Worm (Caenorhabditis elegans) whole organism, young adult: ENCODE measurements around the gene mca-2.
"Not testable (repeated sequence)": the region's sequence is repeated elsewhere in the genome, so short reads cannot be mapped to it uniquely, and the experiment has no call there.

Experiments
- B0035.1 ChIP-seq: sonication (generic microtip); optimal IDR thresholded peaks from 2 replicates; lab custom pipeline; 2016; ENCODE audit warnings: missing genetic modification characterization, mild to moderate bottlenecking, missing compliant biosample characterization, missing genotype, missing genetic modification reagents
- C17E4.6 ChIP-seq: fragments of 200-800 bp; sonication (Bioruptor generic); IDR thresholded peaks from 2 replicates; pipeline ENCODE4 v1.3.6; 2022; ENCODE audit warnings: missing genetic modification reagents, missing genetic modification characterization, missing compliant biosample characterization
- F37B4.10 ChIP-seq: fragments of 200-800 bp; sonication (Bioruptor generic); IDR thresholded peaks from 2 replicates; pipeline ENCODE4 v1.3.6; 2022; ENCODE audit warnings: missing genetic modification characterization, missing compliant biosample characterization
- F39B2.1 ChIP-seq: fragments of 200-800 bp; sonication (Bioruptor generic); IDR thresholded peaks from 2 replicates; pipeline ENCODE4 v1.3.6; 2022; ENCODE audit warnings: missing genetic modification reagents, missing genetic modification characterization, missing compliant biosample characterization
- F57C9.4 ChIP-seq: sonication (generic microtip); optimal IDR thresholded peaks from 2 replicates; lab custom pipeline; 2017; ENCODE audit warnings: mild to moderate bottlenecking, missing genetic modification characterization, missing compliant biosample characterization
- T26A5.8 ChIP-seq: sonication (generic microtip); optimal IDR thresholded peaks from 2 replicates; lab custom pipeline; 2016; ENCODE audit warnings: missing genetic modification characterization, missing compliant biosample characterization
- ZK185.1 ChIP-seq: sonication (generic microtip); optimal IDR thresholded peaks from 2 replicates; lab custom pipeline; 2016; ENCODE audit warnings: mild to moderate bottlenecking, missing genetic modification characterization, missing compliant biosample characterization; ENCODE audit not compliant: poor library complexity, severe bottlenecking
- ama-1 ChIP-seq, 3 experiments: fragments of 150-350 bp in 1 of 3; sonication (generic microtip) in 2 of 3; optimal IDR thresholded peaks; 2 replicates each; lab custom pipeline; 2014 to 2018; ENCODE audit warnings: missing biosample characterization in 2 of 3, missing genetic modification characterization in 2 of 3, missing genetic modification reagents in 2 of 3
- ceh-58 ChIP-seq: fragments of 200-800 bp; sonication (Bioruptor generic); IDR thresholded peaks from 2 replicates; pipeline ENCODE4 v1.3.6; 2022; ENCODE audit warnings: missing genetic modification characterization, missing compliant biosample characterization
- dpff-1 ChIP-seq: sonication (generic microtip); optimal IDR thresholded peaks from 2 replicates; lab custom pipeline; 2017; ENCODE audit warnings: mild to moderate bottlenecking, missing genetic modification characterization, missing compliant biosample characterization
- dpl-1 ChIP-seq: fragments of 150-350 bp; optimal IDR thresholded peaks from 2 replicates; lab custom pipeline; 2014; ENCODE audit warnings: missing biosample characterization, missing genetic modification reagents, missing genetic modification characterization
- egl-18 ChIP-seq: fragments of 200-800 bp; sonication (Bioruptor generic); IDR thresholded peaks from 2 replicates; pipeline ENCODE4 v1.3.6; 2022; ENCODE audit warnings: missing genetic modification reagents, missing genetic modification characterization, missing compliant biosample characterization
- fkh-3 ChIP-seq: sonication (generic microtip); optimal IDR thresholded peaks from 2 replicates; lab custom pipeline; 2016; ENCODE audit warnings: mild to moderate bottlenecking, missing genetic modification characterization, missing compliant biosample characterization
- hmg-1.2 ChIP-seq: fragments of 200-800 bp; sonication (Bioruptor generic); IDR thresholded peaks from 2 replicates; pipeline ENCODE4 v1.3.6; 2022; ENCODE audit warnings: missing genetic modification reagents, missing genetic modification characterization, missing compliant biosample characterization
- hmg-20 ChIP-seq: fragments of 200-800 bp; sonication (Bioruptor generic); IDR thresholded peaks from 2 replicates; pipeline ENCODE4 v1.3.6; 2022; ENCODE audit warnings: missing genetic modification reagents, missing genetic modification characterization, missing compliant biosample characterization
- let-526 ChIP-seq: fragments of 200-800 bp; sonication (Bioruptor generic); IDR thresholded peaks from 2 replicates; pipeline ENCODE4 v1.3.6; 2022; ENCODE audit warnings: missing genetic modification reagents, missing genetic modification characterization, missing compliant biosample characterization
- lin-35 ChIP-seq, 3 experiments: fragments of 150-350 bp in 2 of 3; sonication (generic microtip) in 1 of 3; optimal IDR thresholded peaks; 2 replicates each; lab custom pipeline; 2014 to 2018; ENCODE audit warnings: missing biosample characterization in 3 of 3, missing genetic modification characterization in 3 of 3, missing genetic modification reagents in 3 of 3
- mcd-1 ChIP-seq: fragments of 200-800 bp; sonication (Bioruptor generic); IDR thresholded peaks from 2 replicates; pipeline ENCODE4 v1.3.6; 2022; ENCODE audit warnings: missing genetic modification reagents, missing genetic modification characterization, missing compliant biosample characterization
- mes-4 ChIP-seq: sonication (generic microtip); optimal IDR thresholded peaks from 2 replicates; lab custom pipeline; 2016; ENCODE audit warnings: missing genotype, missing genetic modification characterization, missing compliant biosample characterization
- nfya-1 ChIP-seq: sonication (generic microtip); optimal IDR thresholded peaks from 2 replicates; lab custom pipeline; 2017; ENCODE audit warnings: antibody characterized with exemption, missing compliant biosample characterization, missing genetic modification characterization, borderline replicate concordance; ENCODE audit not compliant: insufficient read depth
- nfyb-1 ChIP-seq: fragments of 200-800 bp; sonication (Bioruptor generic); IDR thresholded peaks from 2 replicates; pipeline ENCODE4 v1.3.6; 2022; ENCODE audit warnings: missing genetic modification reagents, missing genetic modification characterization, missing compliant biosample characterization
- nhr-120 ChIP-seq: fragments of 200-800 bp; sonication (Bioruptor generic); IDR thresholded peaks from 2 replicates; pipeline ENCODE4 v1.3.6; 2022; ENCODE audit warnings: missing genetic modification characterization, missing compliant biosample characterization
- nhr-179 ChIP-seq: sonication (generic microtip); optimal IDR thresholded peaks from 2 replicates; lab custom pipeline; 2016; ENCODE audit warnings: mild to moderate bottlenecking, missing genetic modification characterization, missing compliant biosample characterization
- nhr-27 ChIP-seq: fragments of 200-800 bp; sonication (Bioruptor generic); optimal IDR thresholded peaks from 2 replicates; lab custom pipeline; 2018; ENCODE audit warnings: mild to moderate bottlenecking, missing genetic modification characterization, moderate library complexity, missing compliant biosample characterization
- nhr-90 ChIP-seq: sonication (generic microtip); optimal IDR thresholded peaks from 2 replicates; lab custom pipeline; 2016; ENCODE audit warnings: missing genotype, mild to moderate bottlenecking, missing genetic modification characterization, missing compliant biosample characterization
- rec-8 ChIP-seq, 2 experiments: sonication (generic microtip); optimal IDR thresholded peaks; 2 replicates each; lab custom pipeline; 2016; ENCODE audit warnings: mild to moderate bottlenecking in 2 of 2, missing genetic modification characterization in 2 of 2, missing genetic modification reagents in 2 of 2, missing genotype in 2 of 2, missing biosample characterization in 1 of 2, missing compliant biosample characterization in 1 of 2, moderate library complexity in 1 of 2
- rpc-1 ChIP-seq, 2 experiments: fragments of 150-350 bp in 1 of 2; sonication (generic microtip) in 1 of 2; optimal IDR thresholded peaks; 2 replicates each; lab custom pipeline; 2014 to 2018; ENCODE audit warnings: missing biosample characterization in 1 of 2, missing genetic modification characterization in 1 of 2, missing genetic modification reagents in 1 of 2, missing genotype in 1 of 2
- snpc-1.1 ChIP-seq: sonication (generic microtip); optimal IDR thresholded peaks from 2 replicates; lab custom pipeline; 2017; ENCODE audit warnings: missing genetic modification characterization, mild to moderate bottlenecking, missing compliant biosample characterization, antibody characterized with exemption, moderate library complexity, missing genotype, missing genetic modification reagents; ENCODE audit not compliant: insufficient read depth
- snpc-4 ChIP-seq, 5 experiments: fragments of 150-350 bp in 1 of 5; sonication (generic microtip) in 4 of 5; optimal IDR thresholded peaks; 2 replicates each; lab custom pipeline; 2014 to 2018; ENCODE audit warnings: missing genetic modification characterization in 5 of 5, missing biosample characterization in 3 of 5, antibody characterized with exemption in 2 of 5, mild to moderate bottlenecking in 2 of 5, missing compliant biosample characterization in 2 of 5, missing genotype in 2 of 5, moderate library complexity in 2 of 5, missing genetic modification reagents in 1 of 5
- zfh-2 ChIP-seq: fragments of 200-800 bp; sonication (Bioruptor generic); conservative IDR thresholded peaks from 2 replicates; pipeline ENCODE4 v1.3.6; 2022; ENCODE audit warnings: missing genetic modification reagents, missing genetic modification characterization, missing compliant biosample characterization
- ztf-18 ChIP-seq: sonication (generic microtip); optimal IDR thresholded peaks from 2 replicates; lab custom pipeline; 2016; ENCODE audit warnings: missing genotype, mild to moderate bottlenecking, missing genetic modification characterization, missing compliant biosample characterization
- ztf-26 ChIP-seq: sonication (generic microtip); optimal IDR thresholded peaks from 2 replicates; lab custom pipeline; 2017; ENCODE audit warnings: missing genetic modification characterization, missing compliant biosample characterization
- ztf-3 ChIP-seq: fragments of 200-800 bp; sonication (Bioruptor generic); optimal IDR thresholded peaks from 2 replicates; lab custom pipeline; 2018; ENCODE audit warnings: mild to moderate bottlenecking, missing genetic modification characterization, missing compliant biosample characterization

The mca-2 gene

DNA sequence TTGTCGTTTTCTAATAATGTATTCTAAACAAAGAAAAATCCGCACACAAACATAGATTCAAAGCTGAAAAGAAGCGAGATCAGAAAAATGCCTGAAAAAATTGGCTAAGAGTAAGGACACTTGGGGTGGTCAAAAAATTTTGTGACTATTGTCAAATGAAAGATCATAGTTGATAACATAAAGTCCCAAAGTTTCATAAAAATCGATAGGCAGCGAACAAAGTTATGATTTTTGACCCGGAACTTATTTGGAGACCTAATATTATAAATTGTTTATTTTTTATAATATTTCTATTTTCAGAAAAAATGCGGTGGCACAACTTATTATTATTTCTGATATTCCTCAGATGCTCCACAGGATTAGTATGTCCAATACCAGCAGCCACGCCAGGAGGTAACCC is 32.6 kb upstream of the mca-2 start, which contains the start of gene R05C11.4:
Gene R05C11.4 (plus strand): TSS at position 301 of the 400 bp plus-strand sequence.
- not testable (repeated sequence) for TF ChIP-seq ama-1 (optimal IDR thresholded peaks at IDR 0.05; lab: Kevin White, UChicago); ama-1 (GFP tag; optimal IDR thresholded peaks at IDR 0.05; lab: Kevin White, UChicago); nhr-27 (tag; lab: Kevin White, UChicago); snpc-4 (GFP tag; optimal IDR thresholded peaks at IDR 0.05; lab: Kevin White, UChicago); snpc-4 (tag; optimal IDR thresholded peaks at IDR 0.05; lab: Kevin White, UChicago)

DNA sequence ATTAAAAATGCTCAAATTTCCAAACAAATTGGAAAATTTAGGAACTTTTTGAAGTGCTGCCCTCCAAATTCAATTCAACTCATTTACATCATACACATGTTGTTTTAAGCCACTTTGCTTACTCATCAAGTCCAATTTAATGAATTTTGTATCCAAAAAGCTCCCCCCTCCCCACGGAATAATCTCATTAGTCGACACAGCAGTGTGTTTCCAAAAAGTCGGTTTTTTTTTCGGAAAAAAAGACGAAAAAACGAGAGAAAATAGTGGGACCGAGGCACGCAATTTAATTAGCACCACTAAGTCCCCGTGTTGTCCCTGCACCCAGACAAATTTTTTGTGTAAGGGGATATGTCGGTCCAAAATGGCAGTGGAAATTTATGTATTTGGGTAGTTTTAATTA is 31.5 kb upstream of the mca-2 start:
- TF ChIP-seq B0035.1 (tag; lab: Kevin White, UChicago) (no peak), lin-35 (GFP tag; optimal IDR thresholded peaks at IDR 0.05; lab: Kevin White, UChicago) (peak in 1 of 3 experiments; percentile 34)

DNA sequence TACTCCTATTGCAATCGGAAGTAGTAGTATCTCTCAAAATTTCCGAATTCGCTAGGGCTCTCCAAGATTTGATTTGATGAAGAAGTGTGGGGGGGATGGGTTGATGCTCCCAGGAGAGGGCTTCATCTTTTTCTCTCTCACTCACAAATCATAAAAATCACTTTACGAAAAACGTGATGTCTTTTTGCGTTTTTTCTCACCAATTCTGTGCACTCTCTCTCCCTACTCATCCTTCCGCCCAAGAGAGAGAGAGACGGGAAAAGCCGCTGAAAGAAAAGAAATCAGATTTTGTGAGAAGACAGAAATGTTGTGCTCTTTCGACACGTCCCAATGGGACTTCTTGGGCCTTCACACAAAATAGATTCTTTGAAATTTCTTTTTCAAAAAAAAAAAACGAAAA is 30.2 kb upstream of the mca-2 start:
- TF ChIP-seq lin-35 (GFP tag; optimal IDR thresholded peaks at IDR 0.05; lab: Kevin White, UChicago) (peak in 1 of 3 experiments; percentile 25), dpl-1 (GFP tag; lab: Kevin White, UChicago) (no peak)

DNA sequence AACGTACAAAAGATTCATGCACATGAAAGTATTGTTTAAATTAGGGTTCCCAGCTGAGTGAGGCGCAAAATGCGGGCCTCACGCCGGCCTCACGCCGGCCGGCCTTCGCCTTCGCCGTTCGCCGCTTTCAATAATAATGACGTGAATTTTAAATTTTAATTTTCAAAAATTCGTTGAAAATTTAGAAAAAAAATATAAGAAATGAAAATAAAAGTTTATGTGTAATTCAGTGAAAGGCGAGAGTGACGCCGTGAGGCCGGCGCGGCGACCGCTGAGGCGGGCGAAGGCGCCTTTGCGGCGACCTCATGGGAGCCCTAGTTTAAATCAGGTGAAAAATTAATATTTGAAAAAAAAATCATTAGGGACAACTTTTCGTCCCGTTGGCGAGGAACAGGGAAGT is 26.4 kb upstream of the mca-2 start:
- 0 out of 2 replicates have a peak, but pooled peaks have one; percentile 5 for TF ChIP-seq mcd-1 (GFP tag; lab: Robert Waterston, UW)
- TF ChIP-seq F37B4.10 (GFP tag; lab: Robert Waterston, UW), result no peak
- no peak for TF ChIP-seq hmg-1.2
- TF ChIP-seq ztf-18 (tag; lab: Kevin White, UChicago), result no peak
- TF ChIP-seq zfh-2 (GFP tag; lab: Robert Waterston, UW), result peak; percentile 66; the same call in 1 of the 2 replicates
- TF ChIP-seq snpc-1.1, result no peak
- TF ChIP-seq T26A5.8, result no peak

DNA sequence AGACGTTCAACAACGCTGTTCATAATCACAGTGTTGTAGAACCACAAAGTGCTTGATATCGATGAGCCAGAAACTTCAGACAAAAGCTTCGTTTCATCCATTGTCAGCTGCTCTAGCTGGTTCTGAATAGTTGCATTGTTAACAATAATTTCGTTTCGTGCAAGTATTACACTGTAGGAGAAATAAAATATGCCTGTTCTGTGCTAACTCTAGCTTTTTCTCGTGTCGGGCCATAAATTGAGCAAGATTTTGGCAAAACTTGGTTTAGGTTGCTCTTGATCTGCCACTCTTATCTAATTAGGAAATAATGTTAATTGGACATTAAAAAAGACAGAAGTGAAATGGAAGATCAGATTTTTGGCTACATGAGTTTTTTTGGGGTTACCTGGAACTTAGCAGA is 24.8 kb upstream of the mca-2 start, which contains the start of gene R05C11.2:
Gene R05C11.2 (minus strand): TSS at position 101 of the 400 bp plus-strand sequence.
- no peak for TF ChIP-seq snpc-1.1
- TF ChIP-seq F39B2.1, result no peak
- TF ChIP-seq mes-4, result no peak
- no peak for TF ChIP-seq ceh-58 (GFP tag; lab: Robert Waterston, UW)

DNA sequence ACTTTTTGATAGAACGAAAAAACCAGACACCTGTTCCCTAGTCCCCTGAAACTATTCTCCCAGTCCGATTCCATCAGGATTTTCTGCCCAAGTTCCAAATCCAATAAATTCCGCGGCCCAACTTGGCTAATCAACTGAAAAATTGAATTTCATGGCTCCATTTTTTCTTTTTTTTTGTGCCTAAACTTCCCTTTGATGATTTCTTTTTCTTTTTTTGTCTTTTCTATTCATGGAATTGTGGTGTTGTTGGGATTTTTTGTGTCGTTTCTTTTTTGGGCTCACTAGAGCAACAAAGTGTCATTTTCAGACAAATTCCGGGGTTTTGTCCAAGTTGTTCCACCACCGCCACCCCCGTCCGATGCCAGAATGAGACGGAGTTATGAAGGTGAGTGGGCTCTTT is 17.9 kb upstream of the mca-2 start, which contains the start of gene arrd-26:
Gene arrd-26 (plus strand): TSS at position 301 of the 400 bp plus-strand sequence.
- TF ChIP-seq nhr-179 (tag; lab: Kevin White, UChicago) (no peak), rec-8 (tag; optimal IDR thresholded peaks at IDR 0.05; lab: Kevin White, UChicago) (no peak), let-526 (no peak), dpff-1 (no peak), hmg-20 (GFP tag; lab: Robert Waterston, UW) (no peak), zfh-2 (GFP tag; lab: Robert Waterston, UW) (no peak), nhr-120 (no peak), snpc-1.1 (no peak), rpc-1 (optimal IDR thresholded peaks at IDR 0.05; lab: Kevin White, UChicago) (no peak), rpc-1 (tag; optimal IDR thresholded peaks at IDR 0.05; lab: Kevin White, UChicago) (no peak), nhr-90 (tag; lab: Kevin White, UChicago) (no peak), nfyb-1 (GFP tag; lab: Robert Waterston, UW) (no peak), F57C9.4 (tag; lab: Kevin White, UChicago) (no peak), egl-18 (GFP tag; lab: Robert Waterston, UW) (no peak), ztf-26 (tag; lab: Kevin White, UChicago) (no peak), nhr-27 (tag; lab: Kevin White, UChicago) (no peak), fkh-3 (tag; lab: Kevin White, UChicago) (no peak), ztf-3 (GFP tag; lab: Kevin White, UChicago) (no peak), ZK185.1 (tag; lab: Kevin White, UChicago) (no peak), C17E4.6 (GFP tag; lab: Robert Waterston, UW) (no peak), nfya-1 (tag; lab: Kevin White, UChicago) (no peak)
